In genomic region chr3L:17903813-17904416, dm6 we compare ENCODE assay signal across 4 fruit fly cellular contexts.
TF ChIP-seq lines count a peak whose summit lies in the region.

No protein-coding gene starts in this region.

- no peak for TF ChIP-seq CTCF in whole organism, embryonic (GFP tag; optimal IDR thresholded peaks at IDR 0.05; lab: Kevin White, UChicago)

TF ChIP-seq in whole organism, adult, 20 proteins besides CTCF, POLR2A, EP300 and RAD21:
- TF ChIP-seq CG7045 (GFP tag; optimal IDR thresholded peaks at IDR 0.05; lab: Kevin White, UChicago) (no peak), Hr96 (GFP tag; optimal IDR thresholded peaks at IDR 0.05; lab: Kevin White, UChicago) (no peak), CG12768 (GFP tag; optimal IDR thresholded peaks at IDR 0.05; lab: Kevin White, UChicago) (no peak), CG11617 (GFP tag; optimal IDR thresholded peaks at IDR 0.05; lab: Kevin White, UChicago) (no peak), bab1 (GFP tag; optimal IDR thresholded peaks at IDR 0.05; lab: Kevin White, UChicago) (no peak), cic (GFP tag; optimal IDR thresholded peaks at IDR 0.05; lab: Kevin White, UChicago) (peak; percentile 59), CG7101 (tag; optimal IDR thresholded peaks at IDR 0.05; lab: Kevin White, UChicago) (no peak), CG33017 (tag; optimal IDR thresholded peaks at IDR 0.05; lab: Kevin White, UChicago) (no peak), kay (GFP tag; lab: Kevin White, UChicago; ENCODE audit: borderline replicate concordance) (no peak), toe (GFP tag; optimal IDR thresholded peaks at IDR 0.05; lab: Kevin White, UChicago) (no peak), Crg-1 (GFP tag; optimal IDR thresholded peaks at IDR 0.05; lab: Kevin White, UChicago) (no peak), CG14711 (tag; optimal IDR thresholded peaks at IDR 0.05; lab: Kevin White, UChicago) (no peak), CG5204 (GFP tag; optimal IDR thresholded peaks at IDR 0.05; lab: Kevin White, UChicago) (no peak), CG1620 (GFP tag; optimal IDR thresholded peaks at IDR 0.05; lab: Kevin White, UChicago) (no peak), ovo (GFP tag; optimal IDR thresholded peaks at IDR 0.05; lab: Kevin White, UChicago) (no peak), Clk (GFP tag; optimal IDR thresholded peaks at IDR 0.05; lab: Kevin White, UChicago) (no peak), cnc (optimal IDR thresholded peaks at IDR 0.05; lab: Kevin White, UChicago) (no peak), tj (GFP tag; optimal IDR thresholded peaks at IDR 0.05; lab: Kevin White, UChicago) (peak; percentile 59), Mnt (GFP tag; optimal IDR thresholded peaks at IDR 0.05; lab: Kevin White, UChicago) (peak; percentile 10)

TF ChIP-seq in whole organism, embryonic, 481 proteins besides CTCF, POLR2A, EP300 and RAD21 (continues in another document):
- TF ChIP-seq Sry-δ (GFP tag; optimal IDR thresholded peaks at IDR 0.05; lab: Kevin White, UChicago), result no peak
- 0 out of 2 replicates have a peak, but pooled peaks have one; percentile 18 for TF ChIP-seq Drgx (GFP tag; IDR thresholded peaks at IDR 0.05; lab: Robert Waterston, UW)
- no peak for TF ChIP-seq CG1602 (GFP tag; optimal IDR thresholded peaks at IDR 0.05; lab: Kevin White, UChicago)
- peak; percentile 21 for TF ChIP-seq CG18599 (GFP tag; optimal IDR thresholded peaks at IDR 0.05; lab: Kevin White, UChicago)
- TF ChIP-seq mam (GFP tag; optimal IDR thresholded peaks at IDR 0.05; lab: Kevin White, UChicago), result no peak
- TF ChIP-seq disco-r (GFP tag; optimal IDR thresholded peaks at IDR 0.05; lab: Kevin White, UChicago), result no peak
- peak; percentile 68 for TF ChIP-seq cwo (GFP tag; optimal IDR thresholded peaks at IDR 0.05; lab: Kevin White, UChicago)
- TF ChIP-seq lola (GFP tag; optimal IDR thresholded peaks at IDR 0.05; lab: Kevin White, UChicago), result no peak
- no peak for TF ChIP-seq CG34224 (GFP tag; IDR thresholded peaks at IDR 0.05; lab: Robert Waterston, UW; ENCODE audit: partially characterized antibody)
- no peak for TF ChIP-seq B-H2 (GFP tag; optimal IDR thresholded peaks at IDR 0.05; lab: Kevin White, UChicago)
- TF ChIP-seq Atf6 (GFP tag; IDR thresholded peaks at IDR 0.05; lab: Robert Waterston, UW), result no peak
- no peak for TF ChIP-seq CG3995 (GFP tag; optimal IDR thresholded peaks at IDR 0.05; lab: Kevin White, UChicago)
- TF ChIP-seq CG6272 (GFP tag; IDR thresholded peaks at IDR 0.05; lab: Robert Waterston, UW), result no peak
- no peak for TF ChIP-seq Antp (GFP tag; optimal IDR thresholded peaks at IDR 0.05; lab: Kevin White, UChicago)
- no peak for TF ChIP-seq lilli (GFP tag; optimal IDR thresholded peaks at IDR 0.05; lab: Kevin White, UChicago)
- TF ChIP-seq Sox100B (GFP tag; optimal IDR thresholded peaks at IDR 0.05; lab: Kevin White, UChicago), result no peak
- peak; percentile 60 for TF ChIP-seq sug (tag; optimal IDR thresholded peaks at IDR 0.05; lab: Kevin White, UChicago)
- no peak for TF ChIP-seq Abd-B (GFP tag; optimal IDR thresholded peaks at IDR 0.05; lab: Kevin White, UChicago)
- TF ChIP-seq Dip3 (GFP tag; optimal IDR thresholded peaks at IDR 0.05; lab: Kevin White, UChicago), result no peak
- no peak for TF ChIP-seq Stat92E (GFP tag; optimal IDR thresholded peaks at IDR 0.05; lab: Kevin White, UChicago)
- no peak for TF ChIP-seq pan (optimal IDR thresholded peaks at IDR 0.05; lab: Kevin White, UChicago)
- TF ChIP-seq pan (GFP tag; optimal IDR thresholded peaks at IDR 0.05 in 1 of 2, IDR thresholded peaks at IDR 0.05 in 1 of 2), result no peak
- TF ChIP-seq row (GFP tag; IDR thresholded peaks at IDR 0.05; lab: Robert Waterston, UW), result 0 out of 3 replicates have a peak, but pooled peaks have one; percentile 8
- TF ChIP-seq NfI (GFP tag; optimal IDR thresholded peaks at IDR 0.05; lab: Kevin White, UChicago), result no peak
- TF ChIP-seq mirr (GFP tag; optimal IDR thresholded peaks at IDR 0.05; lab: Kevin White, UChicago), result peak; percentile 60
- no peak for TF ChIP-seq Doc2 (GFP tag; IDR thresholded peaks at IDR 0.05; lab: Robert Waterston, UW)

TF ChIP-seq in whole organism, prepupa, 60 proteins besides CTCF, POLR2A, EP300 and RAD21:
- TF ChIP-seq Eip78C (GFP tag; lab: Kevin White, UChicago) (peak; percentile 60), CG9139 (GFP tag; optimal IDR thresholded peaks at IDR 0.05; lab: Kevin White, UChicago) (no peak), svp (GFP tag; lab: Kevin White, UChicago) (peak; percentile 75), Sox15 (GFP tag; optimal IDR thresholded peaks at IDR 0.05; lab: Kevin White, UChicago) (no peak), vri (GFP tag; optimal IDR thresholded peaks at IDR 0.05; lab: Kevin White, UChicago) (peak; percentile 5), pdm3 (GFP tag; optimal IDR thresholded peaks at IDR 0.05; lab: Kevin White, UChicago) (no peak)

TF ChIP-seq in whole organism, wandering third instar larva, 38 proteins besides CTCF, POLR2A, EP300 and RAD21:
- TF ChIP-seq Myc (optimal IDR thresholded peaks at IDR 0.05; lab: Kevin White, UChicago) (no peak), dmrt93B (GFP tag; optimal IDR thresholded peaks at IDR 0.05; lab: Kevin White, UChicago) (no peak), Rel (GFP tag; optimal IDR thresholded peaks at IDR 0.05; lab: Kevin White, UChicago) (no peak), Rel (tag; optimal IDR thresholded peaks at IDR 0.05; lab: Kevin White, UChicago) (peak; percentile 75), Dif (GFP tag; optimal IDR thresholded peaks at IDR 0.05; lab: Kevin White, UChicago; ENCODE audit: partially characterized antibody) (no peak), Hnf4 (GFP tag; optimal IDR thresholded peaks at IDR 0.05; lab: Kevin White, UChicago) (no peak)
